Worm (Caenorhabditis elegans) whole organism, late embryonic: ENCODE results near the gene grd-8.

Source experiments
- C08G9.2 ChIP-seq: sonication (generic microtip); optimal IDR thresholded peaks from 2 replicates; lab custom pipeline; 2016; ENCODE audit warnings: mild to moderate bottlenecking, missing genetic modification characterization, moderate library complexity, missing compliant biosample characterization
- eyg-1 ChIP-seq: sonication (generic microtip); optimal IDR thresholded peaks from 2 replicates; lab custom pipeline; 2016; ENCODE audit warnings: missing genotype, missing genetic modification characterization, missing compliant biosample characterization

ce11 chrV:7793067-7793466 lies 49.3 kb upstream of the grd-8 start, which contains the start of gene flp-21:
- TF ChIP-seq eyg-1 (tag; lab: Kevin White, UChicago) (no peak), C08G9.2 (no peak)
